Worm (Caenorhabditis elegans): ENCODE data around the gene ZC449.5.
A peak's percentile ranks its signal among the peaks of the same experiment; 100 is the strongest.

Gene ZC449.5

ce11 chrX:5015775-5016174, 21.8 kb downstream of the ZC449.5 start, which contains the start of gene ZC449.8:
TSS of gene ZC449.8 (plus strand) at chrX:5016075.
- no peak for TF ChIP-seq T22C8.4 (GFP tag; IDR thresholded peaks at IDR 0.05)
- no peak for TF ChIP-seq flt-1 (GFP tag; IDR thresholded peaks at IDR 0.05)
- no peak for TF ChIP-seq med-1 (GFP tag; optimal IDR thresholded peaks at IDR 0.05; ENCODE audit: insufficient read depth)
- TF ChIP-seq ztf-29 (GFP tag; IDR thresholded peaks at IDR 0.05) = no peak
- TF ChIP-seq tab-1 (GFP tag; IDR thresholded peaks at IDR 0.05) = no peak
- TF ChIP-seq klf-2 (GFP tag; conservative IDR thresholded peaks at IDR 0.05) = no peak
- no peak for TF ChIP-seq ztf-23 (GFP tag; IDR thresholded peaks at IDR 0.05)
- no peak for TF ChIP-seq cog-1 (tag; optimal IDR thresholded peaks at IDR 0.05)
- no peak for TF ChIP-seq ref-1 (GFP tag; conservative IDR thresholded peaks at IDR 0.05)

DNA sequence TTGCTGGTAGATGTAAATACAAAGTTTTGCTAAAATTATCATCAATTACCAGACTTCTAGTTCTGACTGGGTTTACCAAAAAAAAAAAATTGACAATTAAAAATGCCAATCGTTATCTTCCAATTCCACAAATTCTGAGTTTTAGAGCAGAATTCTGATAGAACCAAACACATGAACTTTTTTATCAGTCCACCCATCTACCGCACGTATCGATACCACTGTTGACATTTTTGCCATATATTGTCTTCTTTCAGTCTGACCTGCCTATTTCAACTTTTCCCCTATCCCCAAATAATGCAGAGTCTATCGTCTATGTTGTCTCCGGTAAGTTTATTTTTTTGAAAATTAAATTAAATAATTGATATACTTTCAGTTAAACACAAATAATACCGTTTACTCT, 23.7 kb downstream of the ZC449.5 start, which contains the start of gene ZC449.7:
TSS of gene ZC449.7 (plus strand) at position 249 of the 400 bp plus-strand sequence.
- TF ChIP-seq T22C8.4 (GFP tag; IDR thresholded peaks at IDR 0.05) = no peak
- TF ChIP-seq cog-1 (tag; optimal IDR thresholded peaks at IDR 0.05) = no peak
- no peak for TF ChIP-seq med-1 (GFP tag; optimal IDR thresholded peaks at IDR 0.05; ENCODE audit: insufficient read depth)
- no peak for TF ChIP-seq ztf-23 (GFP tag; IDR thresholded peaks at IDR 0.05)
- TF ChIP-seq ztf-29 (GFP tag; IDR thresholded peaks at IDR 0.05) = no peak
- TF ChIP-seq ref-1 (GFP tag; conservative IDR thresholded peaks at IDR 0.05) = no peak
- no peak for TF ChIP-seq klf-2 (GFP tag; conservative IDR thresholded peaks at IDR 0.05)
- no peak for TF ChIP-seq flt-1 (GFP tag; IDR thresholded peaks at IDR 0.05)

DNA sequence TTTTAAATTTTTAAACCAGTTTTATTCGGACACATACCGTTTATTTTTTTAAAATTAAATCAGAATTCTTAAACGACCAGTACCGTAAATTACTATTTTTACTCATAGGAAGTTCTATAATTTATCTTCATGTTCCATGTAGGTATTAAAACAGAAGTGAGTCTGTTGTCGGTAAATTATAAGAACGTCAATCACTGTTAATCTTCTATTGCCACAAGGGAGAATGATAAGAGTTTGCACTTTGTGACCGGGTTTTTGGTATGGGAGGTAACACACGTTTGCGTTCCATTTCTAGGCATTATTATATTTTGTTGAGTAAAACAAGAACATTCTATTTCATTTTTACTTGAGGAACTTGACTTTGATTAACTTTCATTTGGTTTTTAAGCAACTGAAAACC, 28.6 kb downstream of the ZC449.5 start, which contains the start of gene hsd-3:
TSS of gene hsd-3 (plus strand) at position 301 of the 400 bp plus-strand sequence.
- no peak for TF ChIP-seq ztf-23 (GFP tag; IDR thresholded peaks at IDR 0.05)
- no peak for TF ChIP-seq T22C8.4 (GFP tag; IDR thresholded peaks at IDR 0.05)
- TF ChIP-seq ref-1 (GFP tag; conservative IDR thresholded peaks at IDR 0.05) = no peak
- no peak for TF ChIP-seq med-1 (GFP tag; optimal IDR thresholded peaks at IDR 0.05; ENCODE audit: insufficient read depth)
- no peak for TF ChIP-seq klf-2 (GFP tag; conservative IDR thresholded peaks at IDR 0.05)
- TF ChIP-seq tab-1 (GFP tag; IDR thresholded peaks at IDR 0.05) = no peak
- no peak for TF ChIP-seq cog-1 (tag; optimal IDR thresholded peaks at IDR 0.05)
- TF ChIP-seq flt-1 (GFP tag; IDR thresholded peaks at IDR 0.05) = no peak
- TF ChIP-seq ztf-29 (GFP tag; IDR thresholded peaks at IDR 0.05) = no peak

DNA sequence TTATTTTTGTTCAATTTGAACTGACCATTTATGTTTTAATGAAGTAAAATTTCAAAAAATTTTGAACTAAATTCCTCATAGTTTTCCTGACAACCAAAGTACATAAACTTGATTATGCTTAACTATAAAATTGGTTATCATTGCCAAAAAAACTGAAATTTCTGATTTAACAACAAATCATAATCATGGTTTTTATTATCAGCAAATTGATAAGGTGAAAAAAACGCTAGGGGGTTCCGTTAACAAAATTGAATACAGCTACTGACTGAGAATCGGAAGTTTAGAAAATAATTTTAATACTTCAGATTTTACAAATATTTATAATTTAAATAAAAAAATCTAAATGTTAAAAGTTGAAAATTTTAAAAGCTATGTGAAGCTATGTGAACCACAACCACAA, 30.6 kb downstream of the ZC449.5 start:
- TF ChIP-seq flt-1 (GFP tag; IDR thresholded peaks at IDR 0.05) (no peak), cog-1 (tag; optimal IDR thresholded peaks at IDR 0.05) (no peak), tab-1 (GFP tag; IDR thresholded peaks at IDR 0.05) (no peak), klf-2 (GFP tag; conservative IDR thresholded peaks at IDR 0.05) (no peak), ztf-29 (GFP tag; IDR thresholded peaks at IDR 0.05) (no peak), med-1 (GFP tag; optimal IDR thresholded peaks at IDR 0.05; ENCODE audit: insufficient read depth) (no peak), ref-1 (GFP tag; conservative IDR thresholded peaks at IDR 0.05) (no peak), ztf-23 (GFP tag; IDR thresholded peaks at IDR 0.05) (no peak), T22C8.4 (GFP tag; IDR thresholded peaks at IDR 0.05) (no peak)

- TF ChIP-seq T22C8.4 (GFP tag; IDR thresholded peaks at IDR 0.05) (no peak), ref-1 (GFP tag; conservative IDR thresholded peaks at IDR 0.05) (no peak), ztf-23 (GFP tag; IDR thresholded peaks at IDR 0.05) (no peak), tab-1 (GFP tag; IDR thresholded peaks at IDR 0.05) (no peak), cog-1 (tag; optimal IDR thresholded peaks at IDR 0.05) (no peak), med-1 (GFP tag; optimal IDR thresholded peaks at IDR 0.05; ENCODE audit: insufficient read depth) (no peak), ztf-29 (GFP tag; IDR thresholded peaks at IDR 0.05) (no peak), flt-1 (GFP tag; IDR thresholded peaks at IDR 0.05) (no peak), klf-2 (GFP tag; conservative IDR thresholded peaks at IDR 0.05) (no peak)
Measured at ce11 chrX:5004940-5005339, 32.6 kb downstream of the ZC449.5 start, which contains the start of gene hsd-2. TSS of gene hsd-2 (plus strand) at chrX:5005240.

- peak; percentile 99 for TF ChIP-seq ztf-23 (GFP tag; IDR thresholded peaks at IDR 0.05)
Measured at ce11 chrX:5004306-5004705, 33.3 kb downstream of the ZC449.5 start.

- TF ChIP-seq ztf-23 (GFP tag; IDR thresholded peaks at IDR 0.05) = 0 out of 2 replicates have a peak, but pooled peaks have one; percentile 28
- TF ChIP-seq ztf-29 (GFP tag; IDR thresholded peaks at IDR 0.05) = no peak
- no peak for TF ChIP-seq T22C8.4 (GFP tag; IDR thresholded peaks at IDR 0.05)
- TF ChIP-seq med-1 (GFP tag; optimal IDR thresholded peaks at IDR 0.05; ENCODE audit: insufficient read depth) = no peak
- 0 out of 2 replicates have a peak, but pooled peaks have one; percentile 11 for TF ChIP-seq tab-1 (GFP tag; IDR thresholded peaks at IDR 0.05)
- TF ChIP-seq flt-1 (GFP tag; IDR thresholded peaks at IDR 0.05) = no peak
Measured at ce11 chrX:4998875-4999274, 38.7 kb downstream of the ZC449.5 start, which contains the start of gene set-30. TSS of gene set-30 (plus strand) at chrX:4999270.

- no peak for TF ChIP-seq med-1 (GFP tag; optimal IDR thresholded peaks at IDR 0.05; ENCODE audit: insufficient read depth)
- TF ChIP-seq klf-2 (GFP tag; conservative IDR thresholded peaks at IDR 0.05) = no peak
- no peak for TF ChIP-seq cog-1 (tag; optimal IDR thresholded peaks at IDR 0.05)
- no peak for TF ChIP-seq ref-1 (GFP tag; conservative IDR thresholded peaks at IDR 0.05)
- TF ChIP-seq ztf-29 (GFP tag; IDR thresholded peaks at IDR 0.05) = no peak
- no peak for TF ChIP-seq T22C8.4 (GFP tag; IDR thresholded peaks at IDR 0.05)
- TF ChIP-seq flt-1 (GFP tag; IDR thresholded peaks at IDR 0.05) = no peak
- no peak for TF ChIP-seq tab-1 (GFP tag; IDR thresholded peaks at IDR 0.05)
- 0 out of 2 replicates have a peak, but pooled peaks have one; percentile 44 for TF ChIP-seq ztf-23 (GFP tag; IDR thresholded peaks at IDR 0.05)
Measured at ce11 chrX:4997548-4998087, 40.0 kb downstream of the ZC449.5 start, which contains the start of gene ZC8.6. TSS of gene ZC8.6 (minus strand) at chrX:4997598.

ce11 chrX:4992523-4992922, 45.0 kb downstream of the ZC449.5 start:
- TF ChIP-seq ztf-29 (GFP tag; IDR thresholded peaks at IDR 0.05) = no peak
- TF ChIP-seq tab-1 (GFP tag; IDR thresholded peaks at IDR 0.05) = no peak
- TF ChIP-seq ztf-23 (GFP tag; IDR thresholded peaks at IDR 0.05) = no peak
- TF ChIP-seq ref-1 (GFP tag; conservative IDR thresholded peaks at IDR 0.05) = no peak

DNA sequence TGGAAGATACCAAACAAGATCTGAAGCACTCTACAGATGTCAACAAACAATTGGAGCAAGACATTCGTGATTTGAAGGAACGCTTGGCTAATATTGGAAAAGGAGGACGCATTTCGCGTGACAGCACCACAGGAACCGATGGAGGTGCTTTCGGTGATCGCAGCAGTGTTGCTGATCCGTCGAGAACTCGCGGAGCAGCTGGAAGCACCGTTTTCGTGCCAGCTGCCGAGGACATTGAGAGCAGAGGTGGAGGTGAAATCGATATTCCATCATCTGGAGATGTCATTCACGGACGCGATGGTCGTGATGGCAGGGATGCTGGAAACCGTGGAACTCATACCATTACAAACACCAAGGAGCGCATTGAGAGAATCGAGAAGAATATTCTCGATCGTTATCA, 50.0 kb downstream of the ZC449.5 start:
- TF ChIP-seq klf-2 (GFP tag; conservative IDR thresholded peaks at IDR 0.05) (no peak), tab-1 (GFP tag; IDR thresholded peaks at IDR 0.05) (no peak), cog-1 (tag; optimal IDR thresholded peaks at IDR 0.05) (no peak), ztf-23 (GFP tag; IDR thresholded peaks at IDR 0.05) (no peak), ztf-29 (GFP tag; IDR thresholded peaks at IDR 0.05) (no peak), ref-1 (GFP tag; conservative IDR thresholded peaks at IDR 0.05) (no peak), med-1 (GFP tag; optimal IDR thresholded peaks at IDR 0.05; ENCODE audit: insufficient read depth) (no peak), flt-1 (GFP tag; IDR thresholded peaks at IDR 0.05) (no peak), T22C8.4 (GFP tag; IDR thresholded peaks at IDR 0.05) (no peak)

All from whole organism, midembryonic.